Worm (Caenorhabditis elegans): Measurements from ENCODE around the gene mdt-15.

mdt-15 gene

ce11 chrIII:5869429-5869828, 35.9 kb upstream of the mdt-15 start, which contains the start of gene F01F1.15 (continued):
- no peak for TF ChIP-seq madf-6 (GFP tag; IDR thresholded peaks at IDR 0.05)
- TF ChIP-seq ztf-18 (tag; optimal IDR thresholded peaks at IDR 0.05), result no peak
- no peak for TF ChIP-seq snpc-1.3 (tag; optimal IDR thresholded peaks at IDR 0.05; ENCODE audit: insufficient read depth)

ce11 chrIII:5868401-5868800, 34.9 kb upstream of the mdt-15 start, which contains the start of gene eng-1:
Gene eng-1, minus strand, starts transcription at chrIII:5868501.
- no peak for TF ChIP-seq lsy-27 (tag; optimal IDR thresholded peaks at IDR 0.05; ENCODE audit: borderline replicate concordance, insufficient read depth)
- TF ChIP-seq hrde-1 (tag; optimal IDR thresholded peaks at IDR 0.05; ENCODE audit: borderline replicate concordance), result no peak
- no peak for TF ChIP-seq xnd-1 (tag; optimal IDR thresholded peaks at IDR 0.05)
- TF ChIP-seq attf-3 (GFP tag; conservative IDR thresholded peaks at IDR 0.05), result no peak
- no peak for TF ChIP-seq mcd-1 (GFP tag; IDR thresholded peaks at IDR 0.05)
- no peak for TF ChIP-seq lag-1 (GFP tag; IDR thresholded peaks at IDR 0.05)
- no peak for TF ChIP-seq ztf-3 (GFP tag; optimal IDR thresholded peaks at IDR 0.05)
- TF ChIP-seq ama-1 (optimal IDR thresholded peaks at IDR 0.05), result no peak
- no peak for TF ChIP-seq ama-1 (GFP tag; optimal IDR thresholded peaks at IDR 0.05)
- TF ChIP-seq aptf-2 (GFP tag; conservative IDR thresholded peaks at IDR 0.05), result no peak
- no peak for TF ChIP-seq D2030.7 (GFP tag; IDR thresholded peaks at IDR 0.05)
- TF ChIP-seq ceh-58 (GFP tag; IDR thresholded peaks at IDR 0.05), result no peak
- TF ChIP-seq snpc-3.4 (tag; optimal IDR thresholded peaks at IDR 0.05), result no peak
- TF ChIP-seq nhr-90 (tag; optimal IDR thresholded peaks at IDR 0.05), result no peak
- no peak for TF ChIP-seq snpc-1.3 (tag; optimal IDR thresholded peaks at IDR 0.05; ENCODE audit: insufficient read depth)
- no peak for TF ChIP-seq C06A6.2 (GFP tag; conservative IDR thresholded peaks at IDR 0.05)
- no peak for TF ChIP-seq egl-44 (GFP tag; IDR thresholded peaks at IDR 0.05)
- no peak for TF ChIP-seq pbrm-1 (GFP tag; IDR thresholded peaks at IDR 0.05)
- TF ChIP-seq rec-8 (tag; optimal IDR thresholded peaks at IDR 0.05), result no peak
- TF ChIP-seq unc-130 (GFP tag; optimal IDR thresholded peaks at IDR 0.05), result no peak
- TF ChIP-seq F57C9.4 (tag; optimal IDR thresholded peaks at IDR 0.05), result no peak

- TF ChIP-seq cebp-1 (GFP tag; IDR thresholded peaks at IDR 0.05) (no peak), cebp-1 (tag; optimal IDR thresholded peaks at IDR 0.05) (peak; percentile 7), lsy-27 (tag; optimal IDR thresholded peaks at IDR 0.05; ENCODE audit: borderline replicate concordance, insufficient read depth) (no peak)
These were observed 30.7 kb upstream of the mdt-15 start, which contains the start of gene rabn-5 for ce11 chrIII:5864270-5864669. Gene rabn-5, plus strand, starts transcription at chrIII:5864553.

- TF ChIP-seq tbp1 (GFP tag; optimal IDR thresholded peaks at IDR 0.05) (peak; percentile 12), madf-6 (GFP tag; IDR thresholded peaks at IDR 0.05) (peak; percentile 82), lin-54 (GFP tag; optimal IDR thresholded peaks at IDR 0.05) (no peak), ceh-91 (GFP tag; IDR thresholded peaks at IDR 0.05) (peak; percentile 57; the same call in 1 of the 2 replicates), nhr-80 (tag; optimal IDR thresholded peaks at IDR 0.05) (peak; percentile 69), dox-1 (GFP tag; IDR thresholded peaks at IDR 0.05) (0 out of 2 replicates have a peak, but pooled peaks have one; percentile 22), ztf-3 (GFP tag; optimal IDR thresholded peaks at IDR 0.05) (no peak), akir-1 (GFP tag; optimal IDR thresholded peaks at IDR 0.05) (no peak), F55B11.4 (tag; optimal IDR thresholded peaks at IDR 0.05; ENCODE audit: borderline replicate concordance, insufficient read depth) (no peak), cebp-1 (GFP tag; IDR thresholded peaks at IDR 0.05) (no peak), cebp-1 (tag; optimal IDR thresholded peaks at IDR 0.05) (no peak), F10E7.11 (tag; optimal IDR thresholded peaks at IDR 0.05) (no peak), nhr-120 (GFP tag; IDR thresholded peaks at IDR 0.05) (no peak), him-1 (tag; optimal IDR thresholded peaks at IDR 0.05) (peak; percentile 41), mes-4 (tag; optimal IDR thresholded peaks at IDR 0.05) (no peak), xnd-1 (tag; optimal IDR thresholded peaks at IDR 0.05) (peak; percentile 68), let-607 (tag; optimal IDR thresholded peaks at IDR 0.05) (no peak), F49E8.2 (tag; optimal IDR thresholded peaks at IDR 0.05; ENCODE audit: insufficient read depth) (no peak), egl-44 (GFP tag; IDR thresholded peaks at IDR 0.05) (no peak), F52B5.7 (tag; optimal IDR thresholded peaks at IDR 0.05) (no peak), ceh-27 (GFP tag; optimal IDR thresholded peaks at IDR 0.05) (no peak), B0019.2 (GFP tag; conservative IDR thresholded peaks at IDR 0.05) (no peak), ceh-58 (GFP tag; IDR thresholded peaks at IDR 0.05) (no peak), pbrm-1 (GFP tag; IDR thresholded peaks at IDR 0.05) (no peak), aptf-2 (GFP tag; conservative IDR thresholded peaks at IDR 0.05) (no peak), somi-1 (GFP tag; optimal IDR thresholded peaks at IDR 0.05) (no peak)
These were observed 30.2 kb upstream of the mdt-15 start, which contains the start of gene dnpp-1 for ce11 chrIII:5863774-5864173. Gene dnpp-1, minus strand, starts transcription at chrIII:5863803.

Data from whole organism, young adult.